Worm (Caenorhabditis elegans) whole organism, L4/young adult: ENCODE measurements around the gene T13H5.1.

Experiments
- W03F9.2 ChIP-seq: fragments of 150-350 bp; optimal IDR thresholded peaks from 2 replicates; lab custom pipeline; 2014; ENCODE audit warnings: missing biosample characterization, missing genetic modification characterization
- him-1 ChIP-seq: sonication (generic microtip); optimal IDR thresholded peaks from 2 replicates; lab custom pipeline; 2016; ENCODE audit warnings: missing genotype, missing genetic modification reagents, missing genetic modification characterization, missing compliant biosample characterization

DNA sequence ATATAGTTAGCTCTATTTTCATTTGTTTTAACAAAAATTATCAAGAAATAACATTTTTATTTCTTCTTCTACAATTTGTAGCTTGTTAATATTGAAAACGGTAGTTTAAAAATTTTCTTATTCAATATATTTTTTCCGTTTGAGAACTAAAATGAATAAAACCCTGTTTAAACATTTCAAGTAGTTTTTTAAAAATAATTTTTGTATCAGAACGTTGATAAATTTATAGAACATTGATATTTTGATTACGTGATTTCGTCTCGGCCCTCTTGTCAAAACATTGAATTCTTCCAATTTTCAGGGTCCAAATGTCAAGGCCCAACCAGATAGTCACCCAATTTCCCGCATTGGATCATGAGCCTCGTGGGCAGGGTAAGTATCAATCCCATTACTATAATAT, 31.6 kb upstream of the T13H5.1 start, which contains the start of gene pqn-73:
- TF ChIP-seq W03F9.2 (tag; lab: Kevin White, UChicago) (no peak), him-1 (tag; lab: Kevin White, UChicago) (no peak)
